Worm (Caenorhabditis elegans) whole organism, L4/young adult: ENCODE measurements around the gene hil-7.

Experiments
- dao-5 ChIP-seq: sonication (generic microtip); optimal IDR thresholded peaks from 2 replicates; lab custom pipeline; 2016; ENCODE audit warnings: missing genotype, missing genetic modification characterization, moderate library complexity, missing compliant biosample characterization
- him-1 ChIP-seq: sonication (generic microtip); optimal IDR thresholded peaks from 2 replicates; lab custom pipeline; 2016; ENCODE audit warnings: missing genotype, missing genetic modification reagents, missing genetic modification characterization, missing compliant biosample characterization

DNA sequence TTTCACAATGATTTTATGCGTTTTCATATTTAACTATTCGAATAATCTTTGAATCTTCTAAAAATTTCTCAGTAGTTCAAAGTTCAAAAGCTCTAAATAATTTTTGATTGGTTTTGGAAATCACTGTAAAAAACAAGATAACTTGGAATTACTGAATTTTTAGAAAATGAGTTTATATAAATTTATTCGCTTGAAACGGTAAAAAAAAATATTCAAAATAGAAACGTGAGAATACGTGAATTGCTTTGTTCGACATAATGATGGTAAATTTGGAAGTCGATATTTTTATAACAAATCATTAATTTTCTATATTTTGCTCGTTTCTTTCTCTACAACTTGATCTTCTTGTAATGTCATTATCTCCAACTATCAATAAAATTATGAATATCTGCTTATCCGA is 22.7 kb upstream of the hil-7 start, which contains the start of gene C01B10.44:
- TF ChIP-seq him-1 (tag; lab: Kevin White, UChicago) (no peak), dao-5 (tag; lab: Kevin White, UChicago) (no peak)
